Worm (Caenorhabditis elegans) whole organism, late embryonic: ENCODE data around the gene ZK813.5.

ENCODE experiments used
- K09A11.1 ChIP-seq: sonication (generic microtip); optimal IDR thresholded peaks from 2 replicates; lab custom pipeline; 2017; ENCODE audit warnings: antibody characterized with exemption, mild to moderate bottlenecking, missing genetic modification characterization, missing compliant biosample characterization; ENCODE audit not compliant: insufficient read depth
- ceh-9 ChIP-seq: sonication (generic microtip); optimal IDR thresholded peaks from 2 replicates; lab custom pipeline; 2016; ENCODE audit warnings: mild to moderate bottlenecking, missing genetic modification characterization, inconsistent platforms, missing compliant biosample characterization
- dmd-4 ChIP-seq: sonication (generic microtip); optimal IDR thresholded peaks from 2 replicates; lab custom pipeline; 2016; ENCODE audit warnings: borderline replicate concordance, missing genetic modification characterization, missing compliant biosample characterization
- elt-2 ChIP-seq: sonication (generic microtip); optimal IDR thresholded peaks from 2 replicates; lab custom pipeline; 2016; ENCODE audit warnings: missing genetic modification reagents, missing genetic modification characterization, missing compliant biosample characterization
- lin-11 ChIP-seq: fragments of 200-800 bp; sonication (Bioruptor generic); optimal IDR thresholded peaks from 2 replicates; lab custom pipeline; 2018; ENCODE audit warnings: mild to moderate bottlenecking, missing genetic modification characterization, missing compliant biosample characterization
- nfya-1 ChIP-seq: sonication (generic microtip); optimal IDR thresholded peaks from 2 replicates; lab custom pipeline; 2017; ENCODE audit warnings: missing genetic modification characterization, mild to moderate bottlenecking, missing compliant biosample characterization, antibody characterized with exemption, moderate library complexity
- nhr-11 ChIP-seq: fragments of 150-350 bp; optimal IDR thresholded peaks from 2 replicates; lab custom pipeline; 2014; ENCODE audit warnings: missing biosample characterization, missing genetic modification characterization
- nhr-232 ChIP-seq: sonication (generic microtip); optimal IDR thresholded peaks from 2 replicates; lab custom pipeline; 2016; ENCODE audit warnings: missing genetic modification characterization, missing compliant biosample characterization
- pag-3 ChIP-seq: sonication (generic microtip); optimal IDR thresholded peaks from 2 replicates; lab custom pipeline; 2016; ENCODE audit warnings: missing compliant biosample characterization, missing genetic modification characterization, borderline replicate concordance
- pha-4 ChIP-seq: fragments of 150-350 bp; optimal IDR thresholded peaks from 2 replicates; lab custom pipeline; 2018; ENCODE audit warnings: missing biosample characterization, missing genetic modification reagents, missing genetic modification characterization

DNA sequence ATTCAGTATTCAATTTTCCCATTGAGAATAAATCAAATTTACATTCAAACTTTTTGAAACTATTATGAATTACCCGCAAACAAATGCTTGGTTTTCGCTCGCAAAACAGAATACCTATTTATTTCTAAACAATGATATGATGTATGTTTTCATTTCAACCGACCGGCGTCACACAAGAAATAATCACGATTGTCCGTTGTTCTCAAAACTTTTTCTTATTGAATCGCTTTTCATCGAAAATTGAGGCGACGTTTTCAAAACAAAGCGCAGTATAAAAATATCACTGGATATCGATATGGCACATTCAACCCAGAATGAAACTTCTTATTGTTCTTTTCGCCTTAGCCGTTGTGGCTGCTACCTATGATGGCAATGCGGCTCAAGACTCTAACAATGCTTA is 9.5 kb downstream of the ZK813.5 start, which contains the start of gene ZK813.3:
- no peak for TF ChIP-seq nhr-11 (tag; lab: Kevin White, UChicago)
- no peak for TF ChIP-seq nhr-232
- TF ChIP-seq pag-3 (tag; lab: Kevin White, UChicago) = no peak
- no peak for TF ChIP-seq dmd-4 (tag; lab: Kevin White, UChicago)
- TF ChIP-seq ceh-9 = no peak
- no peak for TF ChIP-seq pha-4
- TF ChIP-seq elt-2 = no peak
- no peak for TF ChIP-seq K09A11.1 (tag; lab: Kevin White, UChicago)
- no peak for TF ChIP-seq lin-11 (tag; lab: Kevin White, UChicago)
- TF ChIP-seq nfya-1 = no peak
